Worm (Caenorhabditis elegans) whole organism, L1 larva: Measurements from ENCODE around the gene F02C9.1.

Experiments
- C04F5.9 ChIP-seq: sonication (generic microtip); optimal IDR thresholded peaks from 2 replicates; lab custom pipeline; 2016; ENCODE audit warnings: missing genetic modification characterization, missing compliant biosample characterization
- C16A3.4 ChIP-seq: fragments of 150-350 bp; optimal IDR thresholded peaks from 2 replicates; lab custom pipeline; 2014; ENCODE audit warnings: missing biosample characterization, missing genetic modification characterization
- Y116A8C.19 ChIP-seq: sonication (generic microtip); optimal IDR thresholded peaks from 2 replicates; lab custom pipeline; 2016; ENCODE audit warnings: missing compliant biosample characterization, missing genetic modification characterization, borderline replicate concordance
- aha-1 ChIP-seq: fragments of 150-350 bp; optimal IDR thresholded peaks from 2 replicates; lab custom pipeline; 2014; ENCODE audit warnings: missing biosample characterization, missing genetic modification characterization
- aly-2 ChIP-seq: fragments of 150-350 bp; optimal IDR thresholded peaks from 2 replicates; lab custom pipeline; 2014; ENCODE audit warnings: missing biosample characterization, missing genetic modification characterization
- ceh-63 ChIP-seq: fragments of 200-800 bp; sonication (Bioruptor generic); optimal IDR thresholded peaks from 2 replicates; lab custom pipeline; 2018; ENCODE audit warnings: mild to moderate bottlenecking, missing genetic modification characterization, missing compliant biosample characterization
- ceh-82 ChIP-seq, 3 experiments: fragments of 150-350 bp in 1 of 3; sonication (generic microtip) in 2 of 3; optimal IDR thresholded peaks; 2 replicates each; lab custom pipeline; 2014 to 2017; ENCODE audit warnings: missing biosample characterization in 3 of 3, missing genetic modification characterization in 3 of 3
- ceh-88 ChIP-seq: fragments of 200-800 bp; sonication (Bioruptor generic); IDR thresholded peaks from 2 replicates; pipeline ENCODE4 v1.3.6; 2022; ENCODE audit warnings: missing genetic modification characterization, missing compliant biosample characterization
- dpl-1 ChIP-seq, 3 experiments: fragments of 150-350 bp in 2 of 3; sonication (generic microtip) in 1 of 3; optimal IDR thresholded peaks; 2 replicates each; lab custom pipeline; 2014 to 2017; ENCODE audit warnings: missing biosample characterization in 3 of 3, missing genetic modification characterization in 3 of 3, missing genetic modification reagents in 3 of 3
- efl-3 ChIP-seq: fragments of 200-800 bp; sonication (Bioruptor generic); optimal IDR thresholded peaks from 2 replicates; lab custom pipeline; 2018; ENCODE audit warnings: mild to moderate bottlenecking, missing genetic modification characterization, missing compliant biosample characterization
- egl-13 ChIP-seq: sonication (generic microtip); optimal IDR thresholded peaks from 2 replicates; lab custom pipeline; 2016; ENCODE audit warnings: missing genotype, missing genetic modification reagents, missing genetic modification characterization, missing compliant biosample characterization
- egl-27 ChIP-seq, 2 experiments: fragments of 150-350 bp in 1 of 2; sonication (generic microtip); optimal IDR thresholded peaks; 3 replicates each; lab custom pipeline; 2017 to 2018; ENCODE audit warnings: missing biosample characterization in 2 of 2, missing genetic modification characterization in 2 of 2, missing genetic modification reagents in 2 of 2
- elt-2 ChIP-seq: sonication (generic microtip); optimal IDR thresholded peaks from 2 replicates; lab custom pipeline; 2016; ENCODE audit warnings: missing genetic modification characterization, mild to moderate bottlenecking, inconsistent platforms, missing compliant biosample characterization, missing genetic modification reagents
- fkh-8 ChIP-seq: sonication (generic microtip); optimal IDR thresholded peaks from 2 replicates; lab custom pipeline; 2016; ENCODE audit warnings: mild to moderate bottlenecking, missing genetic modification characterization, missing compliant biosample characterization
- grh-1 ChIP-seq: fragments of 200-800 bp; sonication (Bioruptor generic); IDR thresholded peaks from 2 replicates; pipeline ENCODE4 v1.3.6; 2022; ENCODE audit warnings: missing genetic modification reagents, missing genetic modification characterization, missing compliant biosample characterization
- hlh-17 ChIP-seq: fragments of 200-800 bp; sonication (Bioruptor generic); optimal IDR thresholded peaks from 2 replicates; lab custom pipeline; 2018; ENCODE audit warnings: missing genetic modification characterization, mild to moderate bottlenecking, missing compliant biosample characterization, moderate library complexity, borderline replicate concordance
- hpl-2 ChIP-seq: fragments of 150-350 bp; optimal IDR thresholded peaks from 2 replicates; lab custom pipeline; 2014; ENCODE audit warnings: missing biosample characterization, missing genetic modification reagents, missing genetic modification characterization
- irx-1 ChIP-seq: sonication (generic microtip); optimal IDR thresholded peaks from 2 replicates; lab custom pipeline; 2016; ENCODE audit warnings: missing genetic modification characterization, missing compliant biosample characterization
- lin-13 ChIP-seq: fragments of 150-350 bp; optimal IDR thresholded peaks from 2 replicates; lab custom pipeline; 2014; ENCODE audit warnings: missing biosample characterization, missing genetic modification reagents, missing genetic modification characterization
- lin-14 ChIP-seq: fragments of 200-800 bp; sonication (Bioruptor generic); optimal IDR thresholded peaks from 2 replicates; lab custom pipeline; 2018; ENCODE audit warnings: mild to moderate bottlenecking, missing genetic modification characterization, moderate library complexity, missing compliant biosample characterization
- lin-35 ChIP-seq, 2 experiments: fragments of 150-350 bp; optimal IDR thresholded peaks; 2 replicates each; lab custom pipeline; 2014; ENCODE audit warnings: missing biosample characterization in 2 of 2, missing genetic modification characterization in 2 of 2, missing genetic modification reagents in 2 of 2
- mdl-1 ChIP-seq, 2 experiments: fragments of 150-350 bp; optimal IDR thresholded peaks; 2 replicates each; lab custom pipeline; 2014 to 2017; ENCODE audit warnings: missing biosample characterization in 2 of 2, missing genetic modification characterization in 2 of 2, inconsistent platforms in 1 of 2
- mef-2 ChIP-seq: fragments of 150-350 bp; optimal IDR thresholded peaks from 2 replicates; lab custom pipeline; 2014; ENCODE audit warnings: missing biosample characterization, missing genetic modification characterization
- nhr-11 ChIP-seq: fragments of 150-350 bp; optimal IDR thresholded peaks from 2 replicates; lab custom pipeline; 2014; ENCODE audit warnings: missing biosample characterization, missing genetic modification characterization
- nhr-12 ChIP-seq: sonication (generic microtip); optimal IDR thresholded peaks from 2 replicates; lab custom pipeline; 2017; ENCODE audit warnings: missing biosample characterization, missing genetic modification characterization
- nhr-237 ChIP-seq: fragments of 150-350 bp; optimal IDR thresholded peaks from 2 replicates; lab custom pipeline; 2014; ENCODE audit warnings: missing biosample characterization, missing genetic modification characterization
- nhr-28 ChIP-seq: fragments of 150-350 bp; optimal IDR thresholded peaks from 2 replicates; lab custom pipeline; 2014; ENCODE audit warnings: missing biosample characterization, missing genetic modification characterization
- nhr-47 ChIP-seq: sonication (generic microtip); optimal IDR thresholded peaks from 2 replicates; lab custom pipeline; 2016; ENCODE audit warnings: mild to moderate bottlenecking, missing genetic modification characterization, moderate library complexity, missing compliant biosample characterization
- nhr-71 ChIP-seq: sonication (generic microtip); optimal IDR thresholded peaks from 2 replicates; lab custom pipeline; 2016; ENCODE audit warnings: mild to moderate bottlenecking, missing genetic modification characterization, moderate library complexity, missing compliant biosample characterization
- nhr-77 ChIP-seq: fragments of 150-350 bp; optimal IDR thresholded peaks from 2 replicates; lab custom pipeline; 2014; ENCODE audit warnings: missing biosample characterization, missing genetic modification characterization
- nhr-84 ChIP-seq: sonication (generic microtip); optimal IDR thresholded peaks from 2 replicates; lab custom pipeline; 2017; ENCODE audit warnings: missing biosample characterization, missing genetic modification characterization
- nhr-85 ChIP-seq: sonication (generic microtip); peaks from one replicate; lab custom pipeline; 2016; ENCODE audit warnings: missing genetic modification characterization, inconsistent platforms, missing compliant biosample characterization
- nhr-90 ChIP-seq: sonication (generic microtip); optimal IDR thresholded peaks from 2 replicates; lab custom pipeline; 2016; ENCODE audit warnings: mild to moderate bottlenecking, missing genetic modification characterization, missing compliant biosample characterization; ENCODE audit not compliant: poor library complexity
- pag-3 ChIP-seq: sonication (generic microtip); optimal IDR thresholded peaks from 2 replicates; lab custom pipeline; 2017; ENCODE audit warnings: missing genetic modification characterization, mild to moderate bottlenecking, missing compliant biosample characterization, antibody characterized with exemption, borderline replicate concordance; ENCODE audit not compliant: insufficient read depth
- snpc-4 ChIP-seq: fragments of 150-350 bp; optimal IDR thresholded peaks from 2 replicates; lab custom pipeline; 2014; ENCODE audit warnings: missing biosample characterization, missing genetic modification characterization
- snu-23 ChIP-seq: sonication (generic microtip); optimal IDR thresholded peaks from 2 replicates; lab custom pipeline; 2016; ENCODE audit warnings: missing genetic modification characterization, missing compliant biosample characterization
- sox-4 ChIP-seq: sonication (generic microtip); optimal IDR thresholded peaks from 2 replicates; lab custom pipeline; 2016; ENCODE audit warnings: missing genetic modification characterization, missing compliant biosample characterization
- sup-37 ChIP-seq: fragments of 200-800 bp; sonication (Bioruptor generic); optimal IDR thresholded peaks from 2 replicates; lab custom pipeline; 2018; ENCODE audit warnings: mild to moderate bottlenecking, missing genetic modification characterization, missing compliant biosample characterization
- tbx-2 ChIP-seq: sonication (generic microtip); optimal IDR thresholded peaks from 2 replicates; lab custom pipeline; 2016; ENCODE audit warnings: missing genetic modification characterization, missing compliant biosample characterization
- tlp-1 ChIP-seq: fragments of 150-350 bp; optimal IDR thresholded peaks from 2 replicates; lab custom pipeline; 2014; ENCODE audit warnings: missing biosample characterization, missing genetic modification characterization
- xbp-1 ChIP-seq: sonication (generic microtip); optimal IDR thresholded peaks from 2 replicates; lab custom pipeline; 2016; ENCODE audit warnings: missing genetic modification characterization, missing compliant biosample characterization
- zip-4 ChIP-seq: fragments of 200-800 bp; sonication (Bioruptor generic); optimal IDR thresholded peaks from 2 replicates; lab custom pipeline; 2018; ENCODE audit warnings: mild to moderate bottlenecking, missing genetic modification characterization, moderate library complexity, missing compliant biosample characterization
- ztf-11 ChIP-seq, 2 experiments: sonication (generic microtip); optimal IDR thresholded peaks; 2 replicates each; lab custom pipeline; 2016 to 2017; ENCODE audit warnings: missing genetic modification characterization in 2 of 2, missing biosample characterization in 1 of 2, missing compliant biosample characterization in 1 of 2

F02C9.1 gene

DNA sequence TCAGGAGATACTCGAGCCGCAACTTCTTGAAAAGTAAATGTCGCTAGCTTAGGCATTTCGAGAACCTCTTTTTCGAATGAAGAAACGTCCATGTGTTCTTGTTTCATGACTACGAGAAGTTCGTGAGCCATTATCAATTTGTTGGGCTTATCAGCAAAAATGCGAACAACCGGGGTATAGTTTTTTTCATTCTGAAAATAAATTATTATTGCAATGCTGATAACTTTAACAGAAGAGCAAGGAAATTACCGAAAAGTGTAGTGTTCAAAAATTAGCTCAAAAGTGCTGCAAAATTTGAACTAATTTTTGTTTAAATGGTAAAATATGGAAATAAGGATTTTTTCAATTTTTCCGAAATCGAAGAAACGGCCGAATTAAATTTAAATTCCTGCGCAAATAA lies 26.3 kb upstream of the F02C9.1 start:
- no peak for TF ChIP-seq ceh-88
- no peak for TF ChIP-seq mdl-1 (tag; optimal IDR thresholded peaks at IDR 0.05; lab: Kevin White, UChicago)
- TF ChIP-seq ceh-82 (tag; optimal IDR thresholded peaks at IDR 0.05; lab: Kevin White, UChicago) = no peak
- no peak for TF ChIP-seq C16A3.4 (tag; lab: Kevin White, UChicago)
- TF ChIP-seq tbx-2 (tag; lab: Kevin White, UChicago) = no peak
- TF ChIP-seq sup-37 (GFP tag; lab: Kevin White, UChicago) = no peak
- no peak for TF ChIP-seq zip-4 (GFP tag; lab: Kevin White, UChicago)
- TF ChIP-seq efl-3 = no peak
- TF ChIP-seq lin-13 (GFP tag; lab: Kevin White, UChicago) = no peak
- TF ChIP-seq egl-27 (tag; optimal IDR thresholded peaks at IDR 0.05; lab: Kevin White, UChicago) = no peak
- no peak for TF ChIP-seq nhr-84 (tag; lab: Kevin White, UChicago)
- no peak for TF ChIP-seq snpc-4 (tag; lab: Kevin White, UChicago)
- no peak for TF ChIP-seq egl-13 (tag; lab: Kevin White, UChicago)
- no peak for TF ChIP-seq aly-2
- no peak for TF ChIP-seq elt-2 (tag; lab: Kevin White, UChicago)
- TF ChIP-seq, all 84 proteins: peak for 0

DNA sequence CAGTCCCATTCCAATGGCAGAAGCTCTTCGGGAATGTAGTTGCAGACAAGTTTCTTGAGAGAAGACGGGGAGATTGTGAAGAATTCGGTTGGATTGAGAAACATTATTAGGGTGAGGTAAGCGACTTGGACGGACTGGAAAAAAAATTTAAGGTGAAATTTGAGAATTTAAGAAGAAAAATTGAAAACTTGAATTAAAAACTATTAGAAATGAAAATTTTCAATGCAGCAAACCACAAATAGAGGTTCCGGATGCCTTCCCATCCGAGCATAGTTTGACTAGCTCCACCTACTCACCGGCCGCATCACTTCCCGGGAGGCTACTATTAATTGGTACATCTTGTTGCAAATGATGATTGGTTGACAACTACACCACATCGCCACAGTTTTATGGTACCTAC lies 24.8 kb upstream of the F02C9.1 start, which contains the start of gene Y73C8C.8:
Y73C8C.8 (minus strand) TSS at position 101 of the 400 bp plus-strand sequence.
- TF ChIP-seq fkh-8 = no peak
- no peak for TF ChIP-seq lin-35 (GFP tag; optimal IDR thresholded peaks at IDR 0.05; lab: Kevin White, UChicago)
- no peak for TF ChIP-seq tlp-1
- no peak for TF ChIP-seq xbp-1
- no peak for TF ChIP-seq ceh-63 (GFP tag; lab: Kevin White, UChicago)
- TF ChIP-seq hlh-17 (GFP tag; lab: Kevin White, UChicago) = no peak
- TF ChIP-seq nhr-12 (tag; lab: Kevin White, UChicago) = no peak
- TF ChIP-seq pag-3 (tag; lab: Kevin White, UChicago) = no peak
- TF ChIP-seq aha-1 (tag; lab: Kevin White, UChicago) = no peak
- no peak for TF ChIP-seq nhr-11 (tag; lab: Kevin White, UChicago)
- no peak for TF ChIP-seq C04F5.9 (tag; lab: Kevin White, UChicago)
- TF ChIP-seq grh-1 (GFP tag; lab: Robert Waterston, UW) = no peak
- no peak for TF ChIP-seq nhr-84 (tag; lab: Kevin White, UChicago)
- no peak for TF ChIP-seq egl-13 (tag; lab: Kevin White, UChicago)
- no peak for TF ChIP-seq nhr-28 (tag; lab: Kevin White, UChicago)
- no peak for TF ChIP-seq tbx-2 (tag; lab: Kevin White, UChicago)
- no peak for TF ChIP-seq nhr-77 (tag; lab: Kevin White, UChicago)

- TF ChIP-seq aly-2 (no peak), snu-23 (GFP tag; lab: Kevin White, UChicago) (no peak), nhr-90 (tag; lab: Kevin White, UChicago) (no peak), Y116A8C.19 (tag; lab: Kevin White, UChicago) (no peak), nhr-237 (no peak), C04F5.9 (tag; lab: Kevin White, UChicago) (no peak), mdl-1 (tag; optimal IDR thresholded peaks at IDR 0.05; lab: Kevin White, UChicago) (no peak), dpl-1 (GFP tag; optimal IDR thresholded peaks at IDR 0.05; lab: Kevin White, UChicago) (no peak), nhr-84 (tag; lab: Kevin White, UChicago) (no peak), nhr-85 (tag; lab: Kevin White, UChicago) (no peak), nhr-71 (tag; lab: Kevin White, UChicago) (no peak)
Measured at ce11 chrV:3114973-3115372, 23.5 kb upstream of the F02C9.1 start, which contains the start of gene Y73C8C.3. Gene Y73C8C.3, plus strand, starts transcription at chrV:3115273.

ce11 chrV:3118167-3118566 lies 20.3 kb upstream of the F02C9.1 start, which contains the start of gene clec-210:
Gene clec-210, plus strand, starts transcription at chrV:3118377.
- TF ChIP-seq nhr-84 (tag; lab: Kevin White, UChicago) (no peak), dpl-1 (GFP tag; optimal IDR thresholded peaks at IDR 0.05; lab: Kevin White, UChicago) (no peak), sox-4 (tag; lab: Kevin White, UChicago) (no peak), lin-14 (no peak), mef-2 (no peak), Y116A8C.19 (tag; lab: Kevin White, UChicago) (no peak), fkh-8 (no peak), hpl-2 (GFP tag; lab: Kevin White, UChicago) (no peak), nhr-47 (tag; lab: Kevin White, UChicago) (no peak), irx-1 (tag; lab: Kevin White, UChicago) (no peak), ztf-11 (tag; optimal IDR thresholded peaks at IDR 0.05; lab: Kevin White, UChicago) (no peak), egl-27 (tag; optimal IDR thresholded peaks at IDR 0.05; lab: Kevin White, UChicago) (no peak)
- TF ChIP-seq, all 84 proteins: peak for 0
